Worm (Caenorhabditis elegans) whole organism, midembryonic: ENCODE results near the gene arrd-16.

Source experiments
- T22C8.4 ChIP-seq: fragments of 200-800 bp; sonication (Bioruptor generic); IDR thresholded peaks from 2 replicates; pipeline ENCODE4 v1.3.6; 2022; ENCODE audit warnings: missing genetic modification characterization, missing compliant biosample characterization
- cog-1 ChIP-seq: sonication (generic microtip); optimal IDR thresholded peaks from 2 replicates; lab custom pipeline; 2016; ENCODE audit warnings: missing genetic modification characterization, missing compliant biosample characterization
- flt-1 ChIP-seq: fragments of 200-800 bp; sonication (Bioruptor generic); IDR thresholded peaks from 2 replicates; pipeline ENCODE4 v1.3.6; 2022; ENCODE audit warnings: missing genetic modification characterization, missing compliant biosample characterization
- klf-2 ChIP-seq: fragments of 200-800 bp; sonication (Bioruptor generic); conservative IDR thresholded peaks from 2 replicates; pipeline ENCODE4 v1.3.6; 2022; ENCODE audit warnings: missing genetic modification reagents, missing genetic modification characterization, missing compliant biosample characterization
- med-1 ChIP-seq: sonication (generic microtip); optimal IDR thresholded peaks from 2 replicates; lab custom pipeline; 2017; ENCODE audit warnings: missing genetic modification characterization, mild to moderate bottlenecking, missing compliant biosample characterization, antibody characterized with exemption, missing genetic modification reagents; ENCODE audit not compliant: insufficient read depth
- ref-1 ChIP-seq: fragments of 200-800 bp; sonication (Bioruptor generic); conservative IDR thresholded peaks from 2 replicates; pipeline ENCODE4 v1.3.6; 2022; ENCODE audit warnings: missing genetic modification reagents, missing genetic modification characterization, missing compliant biosample characterization
- tab-1 ChIP-seq: fragments of 200-800 bp; sonication (Bioruptor generic); IDR thresholded peaks from 2 replicates; pipeline ENCODE4 v1.3.6; 2022; ENCODE audit warnings: missing genetic modification characterization, missing compliant biosample characterization
- ztf-23 ChIP-seq: fragments of 200-800 bp; sonication (Bioruptor generic); IDR thresholded peaks from 2 replicates; pipeline ENCODE4 v1.3.6; 2022; ENCODE audit warnings: missing genetic modification reagents, missing genetic modification characterization, missing compliant biosample characterization
- ztf-29 ChIP-seq: fragments of 200-800 bp; sonication (Bioruptor generic); IDR thresholded peaks from 2 replicates; pipeline ENCODE4 v1.3.6; 2022; ENCODE audit warnings: missing genetic modification reagents, missing genetic modification characterization, missing compliant biosample characterization

The arrd-16 gene

DNA sequence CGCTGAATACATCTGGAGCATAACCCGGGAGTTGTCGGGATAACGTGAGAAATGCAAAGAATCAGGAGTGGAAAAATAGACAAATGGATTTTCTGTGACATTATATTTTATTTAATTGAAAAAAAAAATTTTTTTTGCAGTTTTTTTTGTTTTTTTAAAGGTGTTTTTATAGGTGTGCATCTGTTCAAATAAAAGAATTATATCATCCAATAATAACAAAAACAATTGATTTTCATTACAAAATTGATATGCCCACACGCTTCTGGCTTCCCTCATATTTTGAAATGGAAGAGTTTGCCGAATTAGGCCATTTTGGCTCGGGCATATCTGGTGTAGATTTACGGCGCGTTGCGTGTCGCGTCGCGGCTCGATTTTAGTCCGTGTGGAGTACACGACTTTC is 7.5 kb downstream of the arrd-16 start, which contains the start of gene Y49E10.25:
Gene Y49E10.25 (minus strand): TSS at position 101 of the 400 bp plus-strand sequence.
- TF ChIP-seq klf-2: no peak
- TF ChIP-seq tab-1 (GFP tag; lab: Robert Waterston, UW): no peak
- TF ChIP-seq T22C8.4 (GFP tag; lab: Robert Waterston, UW): no peak
- TF ChIP-seq ref-1: no peak
- no peak for TF ChIP-seq cog-1 (tag; lab: Kevin White, UChicago)
- TF ChIP-seq ztf-29 (GFP tag; lab: Robert Waterston, UW): no peak
- no peak for TF ChIP-seq ztf-23
- no peak for TF ChIP-seq flt-1 (GFP tag; lab: Robert Waterston, UW)
- TF ChIP-seq med-1: no peak

DNA sequence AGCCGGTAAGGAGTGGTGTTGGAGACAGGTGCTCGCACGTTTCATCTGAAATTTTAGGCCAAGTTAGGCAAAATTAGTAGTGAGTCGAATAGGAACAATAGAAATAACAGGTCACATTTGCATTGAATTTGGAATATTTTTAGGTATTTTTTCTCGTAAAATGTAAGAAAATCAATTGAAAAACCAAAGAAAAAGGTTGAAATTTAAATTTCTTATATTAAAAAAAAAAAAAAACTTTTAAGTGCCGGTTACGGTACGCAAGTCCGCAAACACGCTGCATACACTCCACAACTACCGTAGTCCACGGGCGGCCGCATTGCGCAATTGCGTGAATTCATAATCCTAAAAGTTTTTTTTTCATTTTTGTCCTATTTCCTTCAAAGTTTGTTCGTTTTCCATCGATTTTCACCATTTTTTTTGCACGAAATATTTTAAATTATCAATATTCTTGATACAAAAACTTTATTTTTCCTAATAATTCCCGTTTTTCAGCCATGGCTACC is 11.1 kb downstream of the arrd-16 start, which contains the start of the genes Y111B2A.1 and Y111B2A.2:
Gene Y111B2A.1 (minus strand): TSS at position 51 of the 503 bp plus-strand sequence.
Gene Y111B2A.2 (plus strand): TSS at position 493 of the 503 bp plus-strand sequence.
- TF ChIP-seq ztf-23: no peak
- no peak for TF ChIP-seq tab-1 (GFP tag; lab: Robert Waterston, UW)
- TF ChIP-seq T22C8.4 (GFP tag; lab: Robert Waterston, UW): no peak
- TF ChIP-seq ztf-29 (GFP tag; lab: Robert Waterston, UW): no peak
- TF ChIP-seq klf-2: no peak
- TF ChIP-seq med-1: no peak
- TF ChIP-seq cog-1 (tag; lab: Kevin White, UChicago): no peak
- no peak for TF ChIP-seq ref-1
- TF ChIP-seq flt-1 (GFP tag; lab: Robert Waterston, UW): no peak

DNA sequence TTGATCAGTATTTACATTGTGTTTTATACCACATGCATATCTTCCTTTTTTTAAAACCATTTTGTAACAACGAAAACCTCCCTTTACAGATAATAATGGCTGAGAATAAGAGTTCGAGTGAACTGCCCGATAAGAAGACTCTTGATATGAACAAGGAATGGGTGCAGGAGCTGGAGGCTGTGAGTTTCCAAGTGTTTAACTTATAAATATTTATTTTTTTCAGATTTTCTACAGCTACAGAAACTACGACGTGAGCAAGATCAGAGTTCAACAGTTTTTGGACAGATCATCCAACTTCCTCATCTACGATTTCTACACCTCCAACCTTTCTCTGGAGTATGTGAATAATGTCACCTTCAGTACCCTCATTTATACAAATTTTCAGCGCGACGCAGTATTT is 11.9 kb downstream of the arrd-16 start, which contains the start of gene herd-1:
Gene herd-1 (plus strand): TSS at position 90 of the 400 bp plus-strand sequence.
- TF ChIP-seq T22C8.4 (GFP tag; lab: Robert Waterston, UW) (no peak), ref-1 (no peak), ztf-23 (no peak), cog-1 (tag; lab: Kevin White, UChicago) (no peak), klf-2 (no peak), tab-1 (GFP tag; lab: Robert Waterston, UW) (no peak), ztf-29 (GFP tag; lab: Robert Waterston, UW) (no peak), flt-1 (GFP tag; lab: Robert Waterston, UW) (no peak), med-1 (no peak)

DNA sequence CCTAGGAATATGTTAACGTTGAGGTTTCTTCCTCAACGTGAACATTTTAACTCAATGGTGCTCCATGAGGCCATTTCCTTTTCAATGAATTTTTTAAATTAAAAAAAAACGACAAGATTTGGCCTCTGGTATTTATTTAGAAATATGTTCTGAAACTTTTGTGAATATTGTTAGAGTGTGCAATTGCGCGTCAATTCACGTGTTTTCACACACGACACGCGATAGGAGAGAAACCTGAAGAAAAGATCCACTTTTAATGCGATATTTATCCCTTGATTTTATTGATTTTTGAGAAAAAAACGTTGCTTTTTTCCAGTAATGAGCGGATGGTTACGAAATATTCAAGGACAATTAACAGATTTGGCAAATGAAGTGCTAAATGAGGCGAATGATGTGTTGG is 14.7 kb downstream of the arrd-16 start, which contains the start of gene sql-1:
Gene sql-1 (plus strand): TSS at position 313 of the 400 bp plus-strand sequence.
- TF ChIP-seq med-1 (no peak), flt-1 (GFP tag; lab: Robert Waterston, UW) (no peak), tab-1 (GFP tag; lab: Robert Waterston, UW) (no peak), klf-2 (no peak), T22C8.4 (GFP tag; lab: Robert Waterston, UW) (no peak), cog-1 (tag; lab: Kevin White, UChicago) (no peak), ztf-23 (no peak), ztf-29 (GFP tag; lab: Robert Waterston, UW) (no peak), ref-1 (no peak)

DNA sequence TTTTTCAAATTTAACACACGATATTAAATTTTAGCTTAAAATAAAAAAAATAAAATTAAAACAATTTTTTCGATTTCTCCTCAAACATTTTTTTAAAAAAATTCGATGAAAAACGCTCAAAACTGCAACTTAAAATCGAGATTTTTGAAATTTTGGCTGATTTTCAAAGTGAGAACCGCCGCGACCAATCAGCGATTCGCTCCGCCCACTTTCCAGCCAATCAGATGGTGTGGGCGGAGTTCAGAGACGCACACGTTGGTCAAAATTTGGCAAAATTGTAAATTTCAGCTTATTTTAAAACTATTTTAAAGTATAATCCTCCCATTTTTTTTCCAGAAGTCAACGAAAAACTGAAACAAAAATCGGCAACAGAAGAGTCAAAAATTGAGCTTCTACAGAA is 26.0 kb downstream of the arrd-16 start:
- no peak for TF ChIP-seq ref-1
- TF ChIP-seq ztf-23: no peak
- no peak for TF ChIP-seq med-1
- TF ChIP-seq flt-1 (GFP tag; lab: Robert Waterston, UW): no peak
- no peak for TF ChIP-seq cog-1 (tag; lab: Kevin White, UChicago)
- no peak for TF ChIP-seq tab-1 (GFP tag; lab: Robert Waterston, UW)
- TF ChIP-seq T22C8.4 (GFP tag; lab: Robert Waterston, UW): no peak
- no peak for TF ChIP-seq klf-2
- TF ChIP-seq ztf-29 (GFP tag; lab: Robert Waterston, UW): no peak

DNA sequence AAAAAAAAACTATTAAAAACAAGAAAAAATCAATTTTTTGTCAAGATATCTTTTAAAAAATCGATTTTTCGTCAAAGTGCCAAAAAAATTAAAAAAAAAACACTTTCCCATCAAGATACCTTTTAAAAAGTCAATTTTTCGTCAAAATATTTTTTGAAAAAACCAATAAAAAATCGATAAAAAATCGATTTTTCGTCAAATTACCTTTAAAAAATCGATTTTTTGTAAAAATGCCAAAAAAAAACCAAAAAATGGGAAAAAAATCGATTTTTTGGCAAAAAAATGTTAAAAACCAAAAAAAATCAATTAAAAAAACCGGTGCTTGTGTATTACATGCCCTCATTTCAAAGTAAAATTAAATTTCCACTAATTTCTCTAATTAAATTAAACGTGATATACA is 33.1 kb downstream of the arrd-16 start:
- peak; percentile 47; the same call in 1 of the 2 replicates for TF ChIP-seq T22C8.4 (GFP tag; lab: Robert Waterston, UW)
- no peak for TF ChIP-seq cog-1 (tag; lab: Kevin White, UChicago)

DNA sequence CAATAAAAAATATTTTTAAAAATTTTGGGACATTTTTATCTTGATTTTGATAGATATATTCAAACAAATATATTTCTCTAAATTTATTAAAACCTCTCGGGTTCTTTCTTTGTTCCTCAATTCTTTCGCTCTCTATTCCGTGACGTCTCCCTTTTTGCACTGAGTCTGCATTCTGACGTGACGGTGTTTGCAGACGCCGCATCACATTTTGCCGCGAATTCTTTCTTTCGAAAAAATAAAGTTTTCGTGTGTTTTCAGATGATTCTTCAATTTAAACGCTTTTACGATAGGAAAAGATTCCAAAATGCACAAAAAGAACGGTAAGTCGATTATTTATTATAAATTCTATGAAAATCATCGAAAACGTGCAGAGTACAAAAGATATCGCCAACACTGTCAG is 43.5 kb downstream of the arrd-16 start:
- no peak for TF ChIP-seq ztf-29 (GFP tag; lab: Robert Waterston, UW)
- peak; percentile 68 for TF ChIP-seq ztf-23

DNA sequence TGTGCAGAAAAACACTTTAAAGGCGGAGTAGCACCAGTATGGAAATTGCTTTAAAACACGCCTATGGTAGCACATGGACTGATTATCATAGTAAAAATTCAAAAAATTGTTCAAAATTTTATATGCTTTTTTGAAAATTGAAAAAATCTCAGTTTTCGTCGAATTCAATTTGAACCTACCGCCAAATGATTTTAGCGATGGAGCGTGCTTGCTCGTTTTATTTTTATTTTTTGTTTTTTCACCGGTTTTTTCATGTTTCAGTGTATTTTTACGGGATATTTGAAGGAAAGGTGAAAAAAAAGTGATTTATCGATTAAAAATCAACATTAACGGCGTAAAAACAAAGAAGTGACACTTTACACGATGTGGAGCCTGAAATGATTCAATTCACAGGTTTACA is 49.4 kb downstream of the arrd-16 start:
- no peak for TF ChIP-seq med-1
- no peak for TF ChIP-seq cog-1 (tag; lab: Kevin White, UChicago)
- no peak for TF ChIP-seq klf-2
- no peak for TF ChIP-seq flt-1 (GFP tag; lab: Robert Waterston, UW)
- TF ChIP-seq ztf-23: no peak

DNA sequence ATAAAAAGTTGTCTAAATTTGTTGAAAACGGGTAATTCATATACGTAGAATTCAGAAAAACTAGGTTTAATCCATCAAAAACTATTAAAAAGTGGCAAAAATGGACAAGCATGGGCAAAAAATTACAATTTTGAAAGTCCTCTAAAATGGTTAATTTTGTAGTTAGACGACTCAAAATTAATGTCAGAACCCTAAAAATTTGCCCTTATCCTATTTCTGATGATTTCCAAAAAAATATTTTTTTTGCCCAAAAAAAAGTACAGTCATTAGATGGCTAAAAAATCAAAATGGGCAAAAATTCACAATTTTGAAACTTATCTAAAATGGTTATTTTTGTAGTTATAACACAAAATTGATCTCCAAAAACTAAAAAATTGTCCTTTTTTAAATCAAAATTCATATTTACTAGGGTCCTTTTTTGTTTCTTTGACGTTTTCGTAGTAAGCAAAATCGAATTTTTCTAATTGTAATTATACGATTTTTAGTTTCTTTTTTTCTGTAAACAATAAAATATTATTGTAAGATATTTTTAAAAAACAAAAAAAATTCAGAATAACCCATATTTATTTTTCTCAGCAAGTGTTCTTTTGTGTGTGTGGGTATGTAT is 52.8 kb downstream of the arrd-16 start:
- no peak for TF ChIP-seq ztf-29 (GFP tag; lab: Robert Waterston, UW)
- TF ChIP-seq flt-1 (GFP tag; lab: Robert Waterston, UW): no peak
- no peak for TF ChIP-seq ref-1
- TF ChIP-seq tab-1 (GFP tag; lab: Robert Waterston, UW): no peak
- no peak for TF ChIP-seq T22C8.4 (GFP tag; lab: Robert Waterston, UW)
- no peak for TF ChIP-seq klf-2
- TF ChIP-seq ztf-23: no peak
- TF ChIP-seq med-1: no peak
- TF ChIP-seq cog-1 (tag; lab: Kevin White, UChicago): no peak
